Fruit fly (Drosophila melanogaster): Measurements from ENCODE around the gene pkm.

The pkm gene

dm6 chrX:11569956-11570695 lies 13.8 kb downstream of the pkm start, which contains the start of the genes Polr2A and CG11699 (continued):
- TF ChIP-seq slou (GFP tag; optimal IDR thresholded peaks at IDR 0.05) = no peak
- no peak for TF ChIP-seq z (GFP tag; IDR thresholded peaks at IDR 0.05)
- TF ChIP-seq Adf1 (GFP tag; IDR thresholded peaks at IDR 0.05) = no peak; the same call in none of the 2 replicates
- peak; percentile 44 for TF ChIP-seq stwl (tag; optimal IDR thresholded peaks at IDR 0.05)
- TF ChIP-seq emc (GFP tag; optimal IDR thresholded peaks at IDR 0.05) = no peak
- peak; percentile 42 for TF ChIP-seq CG3995 (GFP tag; optimal IDR thresholded peaks at IDR 0.05)
- TF ChIP-seq scrt (GFP tag; optimal IDR thresholded peaks at IDR 0.05) = no peak
- TF ChIP-seq Eip74EF (GFP tag; optimal IDR thresholded peaks at IDR 0.05) = no peak
- no peak for TF ChIP-seq Hmx (GFP tag; optimal IDR thresholded peaks at IDR 0.05)
- TF ChIP-seq B-H2 (GFP tag; optimal IDR thresholded peaks at IDR 0.05) = no peak
- no peak for TF ChIP-seq CG11247 (GFP tag; IDR thresholded peaks at IDR 0.05)
- peak; percentile 73 for TF ChIP-seq CG14710 (tag; optimal IDR thresholded peaks at IDR 0.05)
- TF ChIP-seq CHES-1-like (GFP tag; optimal IDR thresholded peaks at IDR 0.05) = no peak
- TF ChIP-seq bowl (GFP tag; IDR thresholded peaks at IDR 0.05) = no peak
- TF ChIP-seq CG31224 (GFP tag; IDR thresholded peaks at IDR 0.05) = peak; percentile 50; the same call in 1 of the 2 replicates
- peak; percentile 48 for TF ChIP-seq twi (tag; optimal IDR thresholded peaks at IDR 0.05)
- TF ChIP-seq CG18262 (tag; optimal IDR thresholded peaks at IDR 0.05) = peak; percentile 46
- no peak for TF ChIP-seq Atf-2 (GFP tag; optimal IDR thresholded peaks at IDR 0.05)
- TF ChIP-seq Hr3 (GFP tag; optimal IDR thresholded peaks at IDR 0.05) = peak; percentile 57
- no peak for TF ChIP-seq CG16779 (GFP tag; IDR thresholded peaks at IDR 0.05)
- TF ChIP-seq CG4282 (GFP tag; optimal IDR thresholded peaks at IDR 0.05) = no peak
- TF ChIP-seq CG18011 (GFP tag; optimal IDR thresholded peaks at IDR 0.05) = no peak
- TF ChIP-seq hkb (optimal IDR thresholded peaks at IDR 0.05) = no peak
- TF ChIP-seq hkb (GFP tag; IDR thresholded peaks at IDR 0.05) = no peak
- TF ChIP-seq Nf-YC (tag; optimal IDR thresholded peaks at IDR 0.05) = peak; percentile 75
- no peak for TF ChIP-seq danr (GFP tag; IDR thresholded peaks at IDR 0.05)
- no peak for TF ChIP-seq Vsx1 (GFP tag; optimal IDR thresholded peaks at IDR 0.05)
- no peak for TF ChIP-seq Spps (tag; optimal IDR thresholded peaks at IDR 0.05)
- no peak for TF ChIP-seq CG8388 (GFP tag; optimal IDR thresholded peaks at IDR 0.05)
- TF ChIP-seq Opbp (GFP tag; IDR thresholded peaks at IDR 0.05; ENCODE audit: partially characterized antibody) = 0 out of 3 replicates have a peak, but pooled peaks have one; percentile 29
- peak; percentile 42 for TF ChIP-seq Deaf1 (tag; optimal IDR thresholded peaks at IDR 0.05)
- no peak for TF ChIP-seq CkIIα-i1 (GFP tag; IDR thresholded peaks at IDR 0.05)
- no peak for TF ChIP-seq sens-2 (GFP tag; IDR thresholded peaks at IDR 0.05)
- peak; percentile 29 for TF ChIP-seq D19A (tag; optimal IDR thresholded peaks at IDR 0.05)
- TF ChIP-seq sens (GFP tag) = peak; percentile 47
- TF ChIP-seq pho (GFP tag; optimal IDR thresholded peaks at IDR 0.05) = no peak

DNA sequence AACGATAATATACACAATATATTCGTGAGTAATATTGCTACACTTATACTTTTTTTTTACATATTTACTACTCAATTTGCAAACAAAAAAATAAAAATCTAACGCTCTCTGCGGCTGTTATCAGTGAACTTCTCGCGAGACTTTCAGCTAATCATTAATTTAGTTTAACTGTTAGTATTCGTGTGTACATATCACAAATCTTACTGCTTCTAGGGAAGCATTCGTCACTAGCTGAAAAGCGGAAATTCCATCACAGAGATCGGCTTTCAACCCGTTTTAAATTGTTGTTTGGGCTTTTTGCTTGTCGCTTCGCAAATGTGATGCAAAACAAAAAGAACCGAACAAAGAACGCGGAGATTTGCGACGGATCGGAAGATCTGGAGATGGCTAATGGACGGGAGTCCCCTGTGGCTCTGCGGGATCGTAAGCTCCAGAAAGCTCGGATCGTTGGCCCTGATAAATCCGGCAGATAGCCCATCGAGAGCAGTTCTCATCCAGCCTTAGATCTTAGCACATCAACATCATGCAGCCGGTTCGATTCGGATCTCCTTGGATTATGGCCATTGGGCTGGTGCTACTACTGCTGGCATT lies 22.4 kb downstream of the pkm start, which contains the start of gene PGRP-SA:
PGRP-SA (plus strand) TSS at position 194 of the 591 bp plus-strand sequence.
- peak; percentile 97 for TF ChIP-seq Meics (GFP tag; optimal IDR thresholded peaks at IDR 0.05)
- peak; percentile 83 for TF ChIP-seq Ets65A (GFP tag)
- TF ChIP-seq grn (GFP tag; optimal IDR thresholded peaks at IDR 0.05) = no peak
- TF ChIP-seq slbo (GFP tag; IDR thresholded peaks at IDR 0.05) = no peak
- TF ChIP-seq CG32532 (GFP tag; IDR thresholded peaks at IDR 0.05) = no peak
- no peak for TF ChIP-seq fd64A (GFP tag; optimal IDR thresholded peaks at IDR 0.05)
- TF ChIP-seq Med (GFP tag) = peak; percentile 6
- TF ChIP-seq grau (tag; optimal IDR thresholded peaks at IDR 0.05) = no peak
- TF ChIP-seq sd (tag; optimal IDR thresholded peaks at IDR 0.05) = peak; percentile 11
- TF ChIP-seq CG1792 (GFP tag; optimal IDR thresholded peaks at IDR 0.05) = no peak
